Worm (Caenorhabditis elegans) whole organism, L1 larva: ENCODE measurements around the gene T05C3.6.

ENCODE experiments used
- elt-3 ChIP-seq, 6 experiments: fragments of 150-350 bp in 1 of 6; sonication (generic microtip); optimal IDR thresholded peaks; 2 replicates each; lab custom pipeline; 2017 to 2018; ENCODE audit warnings: missing biosample characterization in 6 of 6, missing genetic modification characterization in 6 of 6, inconsistent platforms in 1 of 6
- snpc-4 ChIP-seq: fragments of 150-350 bp; optimal IDR thresholded peaks from 2 replicates; lab custom pipeline; 2014; ENCODE audit warnings: missing biosample characterization, missing genetic modification characterization
- ztf-4 ChIP-seq: fragments of 150-350 bp; optimal IDR thresholded peaks from 2 replicates; lab custom pipeline; 2014; ENCODE audit warnings: missing biosample characterization, missing genetic modification characterization

DNA sequence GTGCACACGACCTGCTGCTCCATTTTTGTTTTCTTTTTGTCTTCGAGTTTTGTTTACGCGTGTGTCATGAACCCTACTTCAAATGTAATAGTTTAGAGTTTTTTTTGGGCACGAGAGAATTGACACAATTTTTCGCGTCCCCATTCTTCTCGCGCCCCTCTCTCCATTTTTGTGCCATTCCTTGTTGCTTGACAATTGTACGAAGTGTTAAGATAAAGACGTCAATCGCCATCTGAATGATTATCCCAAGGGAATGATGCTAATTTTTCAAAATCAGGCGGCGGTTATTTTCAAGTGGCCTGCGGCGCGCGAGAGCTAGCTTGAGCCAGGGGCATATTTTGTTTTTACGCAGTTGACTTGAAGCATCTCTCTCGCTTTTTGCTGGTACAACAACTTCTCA lies 47.9 kb upstream of the T05C3.6 start:
- TF ChIP-seq ztf-4 (no peak), elt-3 (tag; optimal IDR thresholded peaks at IDR 0.05; lab: Kevin White, UChicago) (no peak), snpc-4 (tag; lab: Kevin White, UChicago) (no peak)
